Worm (Caenorhabditis elegans) whole organism, mixed stage, embryonic: Measurements from ENCODE around the gene Y47D7A.12.

Source experiments
- elt-3 ChIP-seq: fragments of 150-350 bp; optimal IDR thresholded peaks from 2 replicates; lab custom pipeline; 2014; ENCODE audit warnings: missing biosample characterization, missing genetic modification characterization
- flh-1 ChIP-seq: fragments of 200-800 bp; sonication (Bioruptor generic); optimal IDR thresholded peaks from 2 replicates; lab custom pipeline; 2018; ENCODE audit warnings: mild to moderate bottlenecking, missing genetic modification characterization, moderate library complexity, missing compliant biosample characterization
- lin-13 ChIP-seq: fragments of 150-350 bp; optimal IDR thresholded peaks from 2 replicates; lab custom pipeline; 2014; ENCODE audit warnings: missing biosample characterization, missing genetic modification characterization
- nhr-12 ChIP-seq: fragments of 150-350 bp; optimal IDR thresholded peaks from 2 replicates; lab custom pipeline; 2014; ENCODE audit warnings: missing biosample characterization, missing genetic modification characterization
- nhr-237 ChIP-seq: fragments of 150-350 bp; optimal IDR thresholded peaks from 2 replicates; lab custom pipeline; 2014; ENCODE audit warnings: missing biosample characterization, missing genetic modification characterization
- nhr-28 ChIP-seq: fragments of 150-350 bp; optimal IDR thresholded peaks from 2 replicates; lab custom pipeline; 2014; ENCODE audit warnings: missing biosample characterization, missing genetic modification characterization
- nhr-76 ChIP-seq: sonication (generic microtip); optimal IDR thresholded peaks from 2 replicates; lab custom pipeline; 2017; ENCODE audit warnings: missing biosample characterization, missing genetic modification characterization
- pha-4 ChIP-seq: fragments of 150-350 bp; optimal IDR thresholded peaks from 2 replicates; lab custom pipeline; 2018; ENCODE audit warnings: missing biosample characterization, missing genetic modification reagents, missing genetic modification characterization
- snpc-4 ChIP-seq: fragments of 150-350 bp; optimal IDR thresholded peaks from 2 replicates; lab custom pipeline; 2014; ENCODE audit warnings: missing biosample characterization, missing genetic modification characterization
- unc-62 ChIP-seq: fragments of 150-350 bp; optimal IDR thresholded peaks from 2 replicates; lab custom pipeline; 2014; ENCODE audit warnings: missing biosample characterization, missing genetic modification reagents, missing genetic modification characterization

- TF ChIP-seq lin-13 (no peak), elt-3 (tag; lab: Kevin White, UChicago) (no peak), nhr-28 (no peak), nhr-237 (tag; lab: Kevin White, UChicago) (no peak), snpc-4 (tag; lab: Kevin White, UChicago) (no peak), flh-1 (GFP tag; lab: Kevin White, UChicago) (no peak), unc-62 (GFP tag; lab: Kevin White, UChicago) (no peak), pha-4 (tag; lab: Kevin White, UChicago) (no peak), nhr-12 (no peak), nhr-76 (tag; lab: Kevin White, UChicago) (no peak)
Observed at ce11 chrV:4410643-4411042, 18.8 kb downstream of the Y47D7A.12 start, which contains the start of gene Y47D7A.3.
